Worm (Caenorhabditis elegans): ENCODE data around the gene dgn-3.

DNA sequence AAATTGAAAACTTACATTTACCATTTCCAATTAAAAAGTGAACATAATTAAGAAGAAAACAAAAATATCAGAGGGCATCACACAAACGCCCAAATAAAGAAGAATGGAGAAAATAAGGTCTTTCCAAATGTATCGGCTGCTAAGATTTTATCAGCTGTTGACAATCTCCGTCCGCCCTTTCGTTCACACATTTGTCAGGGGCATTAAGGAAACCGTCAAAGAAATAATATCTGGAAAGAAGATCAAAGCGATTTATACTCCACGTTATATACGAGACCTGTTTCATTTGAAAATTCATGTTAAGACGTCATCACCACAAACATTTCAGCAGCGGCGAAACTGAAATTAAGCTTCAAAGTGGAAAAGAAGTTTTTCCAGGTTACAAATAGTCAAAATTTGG is 17.1 kb upstream of the dgn-3 start, which contains the start of gene fbxa-52:
- TF ChIP-seq snpc-4 (tag; optimal IDR thresholded peaks at IDR 0.05) (no peak), nhr-12 (tag; optimal IDR thresholded peaks at IDR 0.05) (no peak), unc-62 (GFP tag; optimal IDR thresholded peaks at IDR 0.05) (no peak), nhr-237 (tag; optimal IDR thresholded peaks at IDR 0.05) (no peak), skn-1 (tag; optimal IDR thresholded peaks at IDR 0.05) (no peak), mdl-1 (tag; optimal IDR thresholded peaks at IDR 0.05) (no peak), nhr-11 (tag; optimal IDR thresholded peaks at IDR 0.05) (no peak), F13H6.1 (tag; optimal IDR thresholded peaks at IDR 0.05) (no peak), dmd-4 (tag; optimal IDR thresholded peaks at IDR 0.05) (no peak), ceh-16 (tag; optimal IDR thresholded peaks at IDR 0.05) (no peak)

All from whole organism, L2 larva.